Worm (Caenorhabditis elegans): Measurements from ENCODE around the gene ZK856.11.

ce11 chrV:10237171-10237570 lies 32.4 kb upstream of the ZK856.11 start:
- TF ChIP-seq mdl-1 (tag; optimal IDR thresholded peaks at IDR 0.05) (no peak), lin-39 (tag; optimal IDR thresholded peaks at IDR 0.05) (no peak), R02D3.7 (tag; optimal IDR thresholded peaks at IDR 0.05) (no peak), nhr-76 (tag; optimal IDR thresholded peaks at IDR 0.05) (no peak), fkh-10 (GFP tag; optimal IDR thresholded peaks at IDR 0.05) (no peak), nhr-43 (tag; optimal IDR thresholded peaks at IDR 0.05; ENCODE audit: poor library complexity, severe bottlenecking) (no peak), pha-4 (tag; optimal IDR thresholded peaks at IDR 0.05) (no peak)
